Worm (Caenorhabditis elegans) whole organism, young adult: ENCODE measurements around the gene nspc-18.

Experiments
- F55B11.4 ChIP-seq: sonication (generic microtip); optimal IDR thresholded peaks from 2 replicates; lab custom pipeline; 2016; ENCODE audit warnings: missing compliant biosample characterization, missing genetic modification characterization, borderline replicate concordance; ENCODE audit not compliant: insufficient read depth
- madf-10 ChIP-seq: sonication (generic microtip); optimal IDR thresholded peaks from 2 replicates; lab custom pipeline; 2016; ENCODE audit warnings: mild to moderate bottlenecking, missing genetic modification characterization, missing compliant biosample characterization
- mxl-1 ChIP-seq: sonication (generic microtip); optimal IDR thresholded peaks from 2 replicates; lab custom pipeline; 2016; ENCODE audit warnings: missing genetic modification characterization, missing compliant biosample characterization

- no peak for TF ChIP-seq F55B11.4
- no peak for TF ChIP-seq mxl-1 (tag; lab: Kevin White, UChicago)
- no peak for TF ChIP-seq madf-10 (tag; lab: Kevin White, UChicago)
Measured at ce11 chrX:14534117-14534516, 6.7 kb upstream of the nspc-18 start, which contains the start of gene T24C2.5.
